Fruit fly (Drosophila melanogaster): Measurements from ENCODE around the gene Ptpmeg.

Gene Ptpmeg

DNA sequence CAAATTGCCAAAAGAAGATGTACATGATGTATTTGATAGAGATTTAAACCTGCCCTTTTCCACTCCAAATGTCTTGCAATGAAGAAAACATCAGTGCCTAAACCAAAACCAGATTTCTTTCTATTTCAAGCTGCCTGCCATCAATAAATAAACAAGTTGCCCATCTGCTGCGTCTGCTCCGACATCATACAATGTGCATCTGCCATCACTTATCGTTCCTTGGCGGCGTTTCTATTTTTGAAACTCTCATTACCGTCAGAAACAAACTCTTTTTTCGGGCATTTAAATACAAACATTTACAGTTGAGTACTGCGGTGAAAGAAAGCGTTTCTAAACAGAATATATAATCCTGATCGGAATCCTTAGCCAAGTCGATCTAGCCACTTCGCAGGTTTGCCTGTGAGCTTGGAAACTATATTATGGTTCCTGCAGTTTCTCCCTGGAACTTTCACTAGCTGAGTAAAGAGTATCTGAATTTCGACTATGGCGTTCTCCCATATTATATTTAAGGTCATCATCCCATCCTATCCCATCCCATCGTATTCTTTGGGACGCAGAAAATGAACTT, 33.0 kb upstream of the Ptpmeg start (continued):
- TF ChIP-seq twi (tag; optimal IDR thresholded peaks at IDR 0.05) (peak; percentile 95), bsh (GFP tag; optimal IDR thresholded peaks at IDR 0.05) (peak in 1 of 2 experiments; percentile 70), phol (tag; optimal IDR thresholded peaks at IDR 0.05) (peak; percentile 62), Camta (GFP tag; optimal IDR thresholded peaks at IDR 0.05) (peak; percentile 6), CG4820 (GFP tag; optimal IDR thresholded peaks at IDR 0.05) (peak; percentile 27), dmrt99B (tag; optimal IDR thresholded peaks at IDR 0.05) (peak; percentile 21), Optix (GFP tag; IDR thresholded peaks at IDR 0.05) (peak; percentile 31; the same call in 1 of the 3 replicates), ERR (GFP tag; optimal IDR thresholded peaks at IDR 0.05) (no peak), Rx (GFP tag; IDR thresholded peaks at IDR 0.05) (no peak), CG18764 (GFP tag; optimal IDR thresholded peaks at IDR 0.05) (peak; percentile 3), ssp (GFP tag; IDR thresholded peaks at IDR 0.05) (0 out of 2 replicates have a peak, but pooled peaks have one; percentile 8), jumu (GFP tag; optimal IDR thresholded peaks at IDR 0.05) (peak; percentile 22), schlank (tag; optimal IDR thresholded peaks at IDR 0.05) (no peak), ewg (GFP tag; optimal IDR thresholded peaks at IDR 0.05) (peak; percentile 30), bcd (GFP tag; optimal IDR thresholded peaks at IDR 0.05) (peak; percentile 2), CG14710 (tag; optimal IDR thresholded peaks at IDR 0.05) (peak; percentile 70), CG10565 (GFP tag; optimal IDR thresholded peaks at IDR 0.05) (no peak), gsb-n (tag; optimal IDR thresholded peaks at IDR 0.05) (no peak), kah (GFP tag; optimal IDR thresholded peaks at IDR 0.05) (peak; percentile 15), CoRest (tag; optimal IDR thresholded peaks at IDR 0.05) (peak; percentile 40), CG2875 (GFP tag; optimal IDR thresholded peaks at IDR 0.05) (peak; percentile 31), CG10654 (GFP tag; optimal IDR thresholded peaks at IDR 0.05) (no peak), chm (GFP tag; IDR thresholded peaks at IDR 0.05) (peak; percentile 15; the same call in 1 of the 2 replicates), CG17359 (tag; optimal IDR thresholded peaks at IDR 0.05) (no peak), mam (GFP tag; optimal IDR thresholded peaks at IDR 0.05) (no peak), CG12769 (tag; optimal IDR thresholded peaks at IDR 0.05) (no peak), CG17829 (tag; optimal IDR thresholded peaks at IDR 0.05) (peak; percentile 50), Dll (GFP tag; IDR thresholded peaks at IDR 0.05; ENCODE audit: partially characterized antibody) (no peak), Oli (tag; optimal IDR thresholded peaks at IDR 0.05) (peak; percentile 39), Dad (GFP tag; optimal IDR thresholded peaks at IDR 0.05) (no peak), CG11504 (tag; optimal IDR thresholded peaks at IDR 0.05) (peak; percentile 40), Hr78 (GFP tag; optimal IDR thresholded peaks at IDR 0.05) (peak in 1 of 2 experiments; percentile 29), az2 (GFP tag; optimal IDR thresholded peaks at IDR 0.05) (peak; percentile 47), CG10979 (tag; optimal IDR thresholded peaks at IDR 0.05) (peak; percentile 75), CG2678 (tag; optimal IDR thresholded peaks at IDR 0.05) (peak; percentile 47), CG8281 (tag; optimal IDR thresholded peaks at IDR 0.05) (no peak), vfl (GFP tag; optimal IDR thresholded peaks at IDR 0.05) (no peak), CG8388 (GFP tag; optimal IDR thresholded peaks at IDR 0.05) (peak; percentile 33), Spps (tag; optimal IDR thresholded peaks at IDR 0.05) (peak; percentile 37), CG18262 (tag; optimal IDR thresholded peaks at IDR 0.05) (peak; percentile 70), chif (GFP tag; optimal IDR thresholded peaks at IDR 0.05) (peak; percentile 32 to 54), PHDP (tag; optimal IDR thresholded peaks at IDR 0.05) (peak; percentile 15), tin (GFP tag; optimal IDR thresholded peaks at IDR 0.05) (peak; percentile 42), trem (tag; optimal IDR thresholded peaks at IDR 0.05) (peak; percentile 36), lmd (GFP tag; IDR thresholded peaks at IDR 0.05) (peak; percentile 14; the same call in 1 of the 2 replicates), CG3163 (GFP tag; optimal IDR thresholded peaks at IDR 0.05) (no peak), sens (GFP tag) (peak; percentile 91), gro (GFP tag; optimal IDR thresholded peaks at IDR 0.05) (no peak), vvl (GFP tag; IDR thresholded peaks at IDR 0.05) (peak; percentile 21; the same call in 1 of the 2 replicates)

Data from whole organism, embryonic.